Worm (Caenorhabditis elegans) whole organism, L2 larva: Measurements from ENCODE around the gene F22B7.1.

Experiments
- C34F6.9 ChIP-seq: fragments of 150-350 bp; optimal IDR thresholded peaks from 2 replicates; lab custom pipeline; 2014; ENCODE audit warnings: missing biosample characterization, missing genetic modification characterization
- F13H6.1 ChIP-seq: sonication (generic microtip); optimal IDR thresholded peaks from 2 replicates; lab custom pipeline; 2016; ENCODE audit warnings: missing genetic modification characterization, missing compliant biosample characterization
- R02D3.7 ChIP-seq: fragments of 150-350 bp; optimal IDR thresholded peaks from 2 replicates; lab custom pipeline; 2014; ENCODE audit warnings: missing biosample characterization, missing genetic modification characterization
- ZK546.5 ChIP-seq: sonication (generic microtip); optimal IDR thresholded peaks from 2 replicates; lab custom pipeline; 2017; ENCODE audit warnings: missing biosample characterization, missing genetic modification characterization
- alr-1 ChIP-seq: fragments of 150-350 bp; optimal IDR thresholded peaks from 2 replicates; lab custom pipeline; 2014; ENCODE audit warnings: missing biosample characterization, missing genetic modification characterization
- aly-2 ChIP-seq: fragments of 150-350 bp; optimal IDR thresholded peaks from 2 replicates; lab custom pipeline; 2014; ENCODE audit warnings: missing biosample characterization, missing genetic modification characterization
- ama-1 ChIP-seq: fragments of 150-350 bp; optimal IDR thresholded peaks from 2 replicates; lab custom pipeline; 2018; ENCODE audit warnings: inconsistent platforms
- blmp-1 ChIP-seq: sonication (generic microtip); optimal IDR thresholded peaks from 2 replicates; lab custom pipeline; 2017; ENCODE audit warnings: missing genetic modification characterization, mild to moderate bottlenecking, missing compliant biosample characterization, antibody characterized with exemption, moderate library complexity; ENCODE audit not compliant: insufficient read depth
- ceh-16 ChIP-seq: fragments of 150-350 bp; optimal IDR thresholded peaks from 2 replicates; lab custom pipeline; 2014; ENCODE audit warnings: missing biosample characterization, missing genetic modification characterization
- ceh-82 ChIP-seq: fragments of 150-350 bp; optimal IDR thresholded peaks from 2 replicates; lab custom pipeline; 2014; ENCODE audit warnings: missing biosample characterization, missing genetic modification characterization
- crh-2 ChIP-seq: sonication (generic microtip); optimal IDR thresholded peaks from 2 replicates; lab custom pipeline; 2017; ENCODE audit warnings: missing biosample characterization, missing genetic modification characterization
- egl-27 ChIP-seq: sonication (generic microtip); optimal IDR thresholded peaks from 3 replicates; lab custom pipeline; 2017; ENCODE audit warnings: missing biosample characterization, missing genetic modification reagents, missing genetic modification characterization
- elt-1 ChIP-seq: fragments of 150-350 bp; optimal IDR thresholded peaks from 2 replicates; lab custom pipeline; 2014; ENCODE audit warnings: missing biosample characterization, missing genetic modification characterization
- elt-3 ChIP-seq: sonication (generic microtip); optimal IDR thresholded peaks from 2 replicates; lab custom pipeline; 2017; ENCODE audit warnings: missing biosample characterization, missing genetic modification characterization
- fos-1 ChIP-seq: fragments of 150-350 bp; optimal IDR thresholded peaks from 2 replicates; lab custom pipeline; 2014; ENCODE audit warnings: missing biosample characterization, missing genetic modification characterization
- gmeb-1 ChIP-seq: fragments of 150-350 bp; optimal IDR thresholded peaks from 2 replicates; lab custom pipeline; 2014; ENCODE audit warnings: missing biosample characterization, missing genetic modification characterization
- lin-13 ChIP-seq: fragments of 150-350 bp; optimal IDR thresholded peaks from 2 replicates; lab custom pipeline; 2014; ENCODE audit warnings: missing biosample characterization, missing genetic modification reagents, missing genetic modification characterization
- lin-39 ChIP-seq: fragments of 150-350 bp; optimal IDR thresholded peaks from 2 replicates; lab custom pipeline; 2014; ENCODE audit warnings: missing biosample characterization, missing genetic modification reagents, missing genetic modification characterization
- lsy-2 ChIP-seq, 2 experiments: fragments of 150-350 bp in 1 of 2; sonication (generic microtip) in 1 of 2; optimal IDR thresholded peaks; 2 replicates each; lab custom pipeline; 2014 to 2017; ENCODE audit warnings: missing biosample characterization in 2 of 2, missing genetic modification characterization in 2 of 2
- mbf-1 ChIP-seq: sonication (generic microtip); optimal IDR thresholded peaks from 2 replicates; lab custom pipeline; 2017; ENCODE audit warnings: missing biosample characterization, missing genetic modification characterization
- mdl-1 ChIP-seq, 2 experiments: fragments of 150-350 bp in 1 of 2; sonication (generic microtip) in 1 of 2; optimal IDR thresholded peaks; 2 replicates each; lab custom pipeline; 2017; ENCODE audit warnings: missing biosample characterization in 2 of 2, missing genetic modification characterization in 2 of 2
- nhr-10 ChIP-seq: sonication (generic microtip); optimal IDR thresholded peaks from 2 replicates; lab custom pipeline; 2017; ENCODE audit warnings: missing biosample characterization, missing genetic modification characterization
- nhr-11 ChIP-seq: fragments of 150-350 bp; optimal IDR thresholded peaks from 2 replicates; lab custom pipeline; 2014; ENCODE audit warnings: missing biosample characterization, missing genetic modification characterization
- nhr-12 ChIP-seq: fragments of 150-350 bp; optimal IDR thresholded peaks from 2 replicates; lab custom pipeline; 2014; ENCODE audit warnings: missing biosample characterization, missing genetic modification characterization
- nhr-129 ChIP-seq: fragments of 150-350 bp; optimal IDR thresholded peaks from 2 replicates; lab custom pipeline; 2014; ENCODE audit warnings: missing biosample characterization, missing genetic modification characterization
- nhr-21 ChIP-seq: fragments of 150-350 bp; optimal IDR thresholded peaks from 2 replicates; lab custom pipeline; 2014; ENCODE audit warnings: missing biosample characterization, missing genetic modification characterization
- nhr-23 ChIP-seq: fragments of 150-350 bp; optimal IDR thresholded peaks from 2 replicates; lab custom pipeline; 2014; ENCODE audit warnings: missing biosample characterization, missing genetic modification reagents, missing genetic modification characterization
- nhr-237 ChIP-seq: fragments of 150-350 bp; optimal IDR thresholded peaks from 2 replicates; lab custom pipeline; 2014; ENCODE audit warnings: missing biosample characterization, missing genetic modification characterization
- nhr-25 ChIP-seq: fragments of 150-350 bp; sonication (generic microtip); optimal IDR thresholded peaks from 3 replicates; lab custom pipeline; 2014; ENCODE audit warnings: missing biosample characterization, missing genetic modification characterization
- nhr-6 ChIP-seq: fragments of 150-350 bp; optimal IDR thresholded peaks from 2 replicates; lab custom pipeline; 2014; ENCODE audit warnings: missing biosample characterization, missing genetic modification characterization
- peb-1 ChIP-seq: fragments of 150-350 bp; optimal IDR thresholded peaks from 2 replicates; lab custom pipeline; 2014; ENCODE audit warnings: missing biosample characterization, missing genetic modification characterization
- sem-4 ChIP-seq: fragments of 150-350 bp; optimal IDR thresholded peaks from 2 replicates; lab custom pipeline; 2014; ENCODE audit warnings: missing biosample characterization, missing genetic modification reagents, missing genetic modification characterization
- skn-1 ChIP-seq: sonication (generic microtip); optimal IDR thresholded peaks from 2 replicates; lab custom pipeline; 2017; ENCODE audit warnings: missing biosample characterization, missing genetic modification characterization
- sma-3 ChIP-seq: sonication (generic microtip); optimal IDR thresholded peaks from 2 replicates; lab custom pipeline; 2016; ENCODE audit warnings: missing genetic modification reagents, missing genetic modification characterization, missing compliant biosample characterization
- sma-9 ChIP-seq, 2 experiments: fragments of 150-350 bp in 1 of 2; sonication (generic microtip) in 1 of 2; optimal IDR thresholded peaks; 2 replicates each; lab custom pipeline; 2014 to 2016; ENCODE audit warnings: missing genetic modification characterization in 2 of 2, mild to moderate bottlenecking in 1 of 2, missing biosample characterization in 1 of 2, missing compliant biosample characterization in 1 of 2, missing genetic modification reagents in 1 of 2, moderate library complexity in 1 of 2
- snpc-4 ChIP-seq: fragments of 150-350 bp; optimal IDR thresholded peaks from 2 replicates; lab custom pipeline; 2014; ENCODE audit warnings: missing biosample characterization, missing genetic modification characterization
- unc-39 ChIP-seq: fragments of 150-350 bp; optimal IDR thresholded peaks from 2 replicates; lab custom pipeline; 2014; ENCODE audit warnings: missing biosample characterization, missing genetic modification characterization
- unc-55 ChIP-seq: fragments of 150-350 bp; sonication (generic microtip); optimal IDR thresholded peaks from 3 replicates; lab custom pipeline; 2014; ENCODE audit warnings: missing biosample characterization, missing genetic modification reagents, missing genetic modification characterization
- unc-62 ChIP-seq: fragments of 150-350 bp; optimal IDR thresholded peaks from 2 replicates; lab custom pipeline; 2014; ENCODE audit warnings: missing biosample characterization, missing genetic modification reagents, missing genetic modification characterization
- zag-1 ChIP-seq: fragments of 150-350 bp; optimal IDR thresholded peaks from 2 replicates; lab custom pipeline; 2014; ENCODE audit warnings: missing biosample characterization, missing genetic modification characterization
- ztf-1 ChIP-seq: fragments of 200-800 bp; sonication (Bioruptor generic); conservative IDR thresholded peaks from 2 replicates; pipeline ENCODE4 v1.3.6; 2022; ENCODE audit warnings: missing genetic modification characterization, missing compliant biosample characterization
- ztf-11 ChIP-seq: sonication (generic microtip); optimal IDR thresholded peaks from 2 replicates; lab custom pipeline; 2017; ENCODE audit warnings: missing biosample characterization, missing genetic modification characterization
- ztf-4 ChIP-seq: fragments of 150-350 bp; optimal IDR thresholded peaks from 2 replicates; lab custom pipeline; 2014; ENCODE audit warnings: missing biosample characterization, missing genetic modification characterization

F22B7.1 gene

DNA sequence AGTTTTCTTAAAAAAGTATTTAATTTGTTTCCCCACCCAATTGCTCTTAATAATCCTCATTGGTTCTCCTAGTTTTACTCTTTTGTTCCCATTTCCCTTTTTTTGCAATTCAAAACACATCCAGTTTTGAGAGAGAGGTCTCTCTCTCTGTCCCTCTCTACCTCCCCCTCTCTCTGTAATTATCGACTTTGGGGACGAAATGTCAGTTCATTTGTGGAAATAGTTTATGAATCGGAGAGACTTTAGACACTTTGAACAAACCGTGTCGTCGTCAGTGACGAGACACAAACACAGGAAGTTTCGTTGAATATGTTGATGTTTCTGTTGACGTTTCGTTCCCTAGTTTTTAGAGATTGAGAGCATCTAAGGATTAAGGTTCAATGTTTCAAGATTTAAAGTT, 2.0 kb upstream of the F22B7.1 start:
- TF ChIP-seq zag-1 (no peak), skn-1 (no peak), nhr-237 (tag; lab: Kevin White, UChicago) (no peak), nhr-25 (peak; percentile 28), R02D3.7 (no peak), lin-39 (tag; lab: Kevin White, UChicago) (no peak)

DNA sequence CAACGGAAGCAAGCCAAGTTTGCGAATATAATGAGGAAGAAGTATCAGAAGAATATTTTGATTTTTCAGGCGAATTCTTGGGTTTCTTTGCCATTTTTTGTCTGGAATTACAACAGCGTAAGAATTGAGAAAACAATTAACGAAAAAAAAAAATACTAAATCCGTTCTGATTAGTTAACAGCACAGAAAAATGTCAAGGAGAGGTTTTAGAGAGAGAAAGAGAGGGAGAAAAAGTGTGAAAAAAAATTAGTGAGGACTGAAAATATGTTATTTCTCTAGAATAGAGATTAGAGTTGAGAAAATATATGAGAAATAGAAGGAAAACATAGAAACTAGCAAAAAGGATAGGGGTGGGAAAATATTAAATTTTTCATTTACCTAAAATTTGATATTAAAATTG, 2.2 kb downstream of the F22B7.1 start, which contains the start of gene dpy-19:
Gene dpy-19, minus strand, starts transcription at position 101 of the 400 bp plus-strand sequence.
- no peak for TF ChIP-seq ceh-16 (tag; lab: Kevin White, UChicago)
- no peak for TF ChIP-seq mbf-1 (tag; lab: Kevin White, UChicago)
- TF ChIP-seq, all 48 proteins: peak for 0

DNA sequence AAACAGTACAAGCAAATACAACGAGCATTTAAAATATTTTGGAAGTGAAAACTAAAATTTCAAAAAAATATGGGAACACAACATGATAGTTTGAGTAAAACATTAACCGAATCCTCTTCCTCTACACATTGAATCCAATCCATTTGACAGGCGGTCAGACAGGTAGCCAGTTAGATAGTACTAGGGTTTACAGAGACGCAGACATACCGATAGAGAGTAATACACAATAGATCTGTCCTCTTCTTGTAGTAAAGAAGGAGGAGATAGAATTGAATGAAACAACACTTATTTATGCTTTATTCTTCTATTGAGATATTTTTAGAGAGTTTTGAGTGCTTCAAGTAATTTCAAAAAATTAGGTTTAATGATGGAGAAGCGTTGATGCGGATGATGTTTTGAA, 3.6 kb downstream of the F22B7.1 start:
- TF ChIP-seq sem-4 (tag; lab: Kevin White, UChicago) (no peak), F13H6.1 (tag; lab: Kevin White, UChicago) (no peak), fos-1 (tag; lab: Kevin White, UChicago) (no peak), peb-1 (no peak), nhr-11 (tag; lab: Kevin White, UChicago) (no peak), nhr-237 (tag; lab: Kevin White, UChicago) (no peak), crh-2 (tag; lab: Kevin White, UChicago) (no peak), aly-2 (tag; lab: Kevin White, UChicago) (no peak), mbf-1 (tag; lab: Kevin White, UChicago) (no peak)
- TF ChIP-seq, all 48 proteins: peak for 0

DNA sequence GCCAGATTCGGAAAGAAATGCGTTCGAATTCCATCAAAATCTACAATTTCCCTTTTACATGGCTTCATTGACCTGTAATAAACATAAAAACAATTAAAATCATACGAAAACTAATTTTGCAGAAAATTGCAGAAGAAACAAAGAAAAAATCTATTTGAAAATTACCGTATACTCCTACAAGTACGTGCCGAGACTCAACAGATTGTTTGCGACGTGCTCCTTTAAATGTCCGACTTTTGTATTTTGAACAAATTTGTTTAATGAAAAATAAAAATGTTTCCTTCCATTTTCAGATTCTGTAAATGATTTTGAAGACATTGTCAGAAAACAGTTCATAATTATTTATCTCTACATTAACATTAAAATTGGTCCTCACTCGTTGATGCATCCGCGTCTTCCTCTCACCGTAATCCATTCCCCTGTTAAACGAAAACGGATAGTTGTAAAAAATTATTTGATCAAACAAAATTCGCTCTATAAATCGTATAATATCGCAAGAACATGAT, 9.9 kb downstream of the F22B7.1 start, which contains the start of gene pgl-2:
Gene pgl-2, minus strand, starts transcription at position 456 of the 506 bp plus-strand sequence.
- TF ChIP-seq lsy-2 (tag; optimal IDR thresholded peaks at IDR 0.05; lab: Kevin White, UChicago) = peak in 1 of 2 experiments; percentile 2
- no peak for TF ChIP-seq nhr-6 (tag; lab: Kevin White, UChicago)

DNA sequence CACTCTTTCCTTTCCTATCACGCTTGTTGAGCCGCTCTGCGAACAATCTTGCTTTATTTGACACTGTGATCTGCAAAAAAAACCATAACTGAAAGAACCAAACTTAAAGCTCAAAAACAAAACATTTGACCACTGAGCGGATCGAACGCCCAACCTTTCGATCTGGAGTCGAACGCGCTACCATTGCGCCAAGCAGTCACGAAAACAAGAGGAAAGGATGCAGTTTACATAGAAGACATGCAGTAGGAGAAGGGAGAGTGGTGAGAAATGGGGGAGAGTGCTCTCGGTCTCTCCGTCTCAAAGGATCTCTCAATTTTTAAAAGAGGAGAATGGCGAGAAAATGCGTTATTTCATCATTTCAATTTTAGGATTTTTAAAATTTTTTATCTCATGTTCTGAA, 13.2 kb downstream of the F22B7.1 start:
- TF ChIP-seq mdl-1 (tag; optimal IDR thresholded peaks at IDR 0.05; lab: Kevin White, UChicago) (no peak), C34F6.9 (peak; percentile 64), elt-1 (no peak), nhr-6 (tag; lab: Kevin White, UChicago) (no peak), egl-27 (tag; lab: Kevin White, UChicago) (peak; percentile 54), snpc-4 (tag; lab: Kevin White, UChicago) (no peak), nhr-25 (peak; percentile 44), elt-3 (tag; lab: Kevin White, UChicago) (no peak), ZK546.5 (no peak), nhr-21 (tag; lab: Kevin White, UChicago) (peak; percentile 64), peb-1 (no peak), nhr-237 (tag; lab: Kevin White, UChicago) (no peak), nhr-10 (tag; lab: Kevin White, UChicago) (no peak), mbf-1 (tag; lab: Kevin White, UChicago) (no peak), ceh-16 (tag; lab: Kevin White, UChicago) (no peak), sma-3 (GFP tag; lab: Kevin White, UChicago) (peak; percentile 62), F13H6.1 (tag; lab: Kevin White, UChicago) (peak; percentile 53), crh-2 (tag; lab: Kevin White, UChicago) (peak; percentile 57), ztf-11 (no peak), R02D3.7 (no peak), unc-39 (no peak), ama-1 (lab: Kevin White, UChicago) (no peak), fos-1 (tag; lab: Kevin White, UChicago) (peak; percentile 43), ztf-1 (GFP tag; lab: Robert Waterston, UW) (no peak), lin-39 (tag; lab: Kevin White, UChicago) (no peak), nhr-23 (tag; lab: Kevin White, UChicago) (no peak), lin-13 (GFP tag; lab: Kevin White, UChicago) (peak; percentile 60), aly-2 (tag; lab: Kevin White, UChicago) (no peak), zag-1 (peak; percentile 68), ztf-4 (tag; lab: Kevin White, UChicago) (no peak), alr-1 (tag; lab: Kevin White, UChicago) (no peak), unc-55 (GFP tag; lab: Kevin White, UChicago) (peak; percentile 82), nhr-129 (tag; lab: Kevin White, UChicago) (peak; percentile 91), blmp-1 (tag; lab: Kevin White, UChicago) (no peak), ceh-82 (no peak), unc-62 (no peak), sma-9 (GFP tag; optimal IDR thresholded peaks at IDR 0.05; lab: Kevin White, UChicago) (peak; percentile 79), sma-9 (tag; optimal IDR thresholded peaks at IDR 0.05; lab: Kevin White, UChicago) (no peak), gmeb-1 (tag; lab: Kevin White, UChicago) (peak; percentile 58), skn-1 (no peak), nhr-12 (tag; lab: Kevin White, UChicago) (no peak), lsy-2 (tag; optimal IDR thresholded peaks at IDR 0.05; lab: Kevin White, UChicago) (peak; percentile 58 to 74)
